Fruit fly (Drosophila melanogaster): ENCODE data around the gene CG34456.

CG34456 gene

DNA sequence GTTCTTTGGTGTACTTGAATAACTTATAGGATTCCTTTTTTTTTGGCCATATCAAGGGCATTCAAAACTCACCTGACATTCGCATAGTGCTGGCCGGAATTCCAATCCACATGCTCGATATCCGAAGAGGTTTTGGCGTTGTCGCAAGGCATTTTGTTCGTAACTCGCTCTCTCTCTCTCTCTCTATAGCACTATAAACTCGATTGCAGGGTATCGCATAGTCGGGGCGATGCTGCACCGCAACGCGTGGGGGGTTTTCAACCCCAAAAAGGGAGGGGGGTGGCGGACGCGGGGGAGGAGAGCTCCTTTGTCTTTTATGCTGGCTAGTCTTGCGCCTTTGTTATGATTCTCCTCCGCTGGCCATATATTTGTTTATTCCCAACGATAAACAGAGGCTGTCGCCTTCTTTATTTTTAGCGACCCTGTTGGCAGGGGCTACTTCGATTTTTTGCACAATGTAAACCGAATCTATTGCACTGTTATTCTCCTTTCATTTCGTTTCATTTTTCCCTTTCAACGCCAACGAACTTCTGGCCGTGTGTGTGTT is 36.6 kb downstream of the CG34456 start:
- TF ChIP-seq CG2712 (tag; optimal IDR thresholded peaks at IDR 0.05), result peak; percentile 12
- TF ChIP-seq ssp (GFP tag; IDR thresholded peaks at IDR 0.05), result no peak
- no peak for TF ChIP-seq lov (optimal IDR thresholded peaks at IDR 0.05)
- no peak for TF ChIP-seq lov (GFP tag; IDR thresholded peaks at IDR 0.05)
- TF ChIP-seq ham (GFP tag; IDR thresholded peaks at IDR 0.05), result no peak
- no peak for TF ChIP-seq CG16863 (GFP tag; optimal IDR thresholded peaks at IDR 0.05)
- no peak for TF ChIP-seq CG13424 (tag; optimal IDR thresholded peaks at IDR 0.05)
- peak; percentile 4 for TF ChIP-seq phol (tag; optimal IDR thresholded peaks at IDR 0.05)
- TF ChIP-seq psq (GFP tag; optimal IDR thresholded peaks at IDR 0.05), result no peak
- no peak for TF ChIP-seq lab (GFP tag; optimal IDR thresholded peaks at IDR 0.05)
- TF ChIP-seq sim (GFP tag; IDR thresholded peaks at IDR 0.05), result no peak
- 0 out of 3 replicates have a peak, but pooled peaks have one; percentile 41 for TF ChIP-seq H15 (GFP tag; IDR thresholded peaks at IDR 0.05)
- no peak for TF ChIP-seq Pdp1 (GFP tag; optimal IDR thresholded peaks at IDR 0.05)
- no peak for TF ChIP-seq dmrt11E (tag; optimal IDR thresholded peaks at IDR 0.05)
- TF ChIP-seq Dip3 (GFP tag; optimal IDR thresholded peaks at IDR 0.05), result no peak
- TF ChIP-seq Med (GFP tag), result no peak
- no peak for TF ChIP-seq CG6254 (GFP tag; optimal IDR thresholded peaks at IDR 0.05)
- no peak for TF ChIP-seq CG17802 (tag; optimal IDR thresholded peaks at IDR 0.05)
- TF ChIP-seq CG2889 (GFP tag; IDR thresholded peaks at IDR 0.05), result no peak
- TF ChIP-seq salm (tag; optimal IDR thresholded peaks at IDR 0.05), result no peak
- no peak for TF ChIP-seq ash1 (GFP tag; optimal IDR thresholded peaks at IDR 0.05)
- 0 out of 2 replicates have a peak, but pooled peaks have one; percentile 20 for TF ChIP-seq CG16779 (GFP tag; IDR thresholded peaks at IDR 0.05)
- no peak for TF ChIP-seq Ravus (GFP tag; IDR thresholded peaks at IDR 0.05)
- peak; percentile 6 for TF ChIP-seq CG9727 (GFP tag; optimal IDR thresholded peaks at IDR 0.05)
- TF ChIP-seq CG13287 (GFP tag; IDR thresholded peaks at IDR 0.05; ENCODE audit: partially characterized antibody), result no peak
- peak; percentile 69 for TF ChIP-seq crol (GFP tag; IDR thresholded peaks at IDR 0.05)
- no peak for TF ChIP-seq tll (GFP tag; optimal IDR thresholded peaks at IDR 0.05)
- no peak for TF ChIP-seq CG3726 (GFP tag; IDR thresholded peaks at IDR 0.05)
- TF ChIP-seq CG18262 (tag; optimal IDR thresholded peaks at IDR 0.05), result peak; percentile 0
- TF ChIP-seq HmgZ (tag; optimal IDR thresholded peaks at IDR 0.05), result no peak
- TF ChIP-seq vnd (GFP tag; IDR thresholded peaks at IDR 0.05; ENCODE audit: partially characterized antibody), result no peak
- TF ChIP-seq CG10274 (GFP tag; optimal IDR thresholded peaks at IDR 0.05), result peak; percentile 35
- TF ChIP-seq disco-r (GFP tag; optimal IDR thresholded peaks at IDR 0.05), result no peak
- 0 out of 2 replicates have a peak, but pooled peaks have one; percentile 20 for TF ChIP-seq slbo (GFP tag; IDR thresholded peaks at IDR 0.05)
- 0 out of 3 replicates have a peak, but pooled peaks have one; percentile 15 for TF ChIP-seq CG34422 (GFP tag; IDR thresholded peaks at IDR 0.05)
- TF ChIP-seq CG30020 (tag; optimal IDR thresholded peaks at IDR 0.05), result no peak
- peak; percentile 90 for TF ChIP-seq D19B (GFP tag; optimal IDR thresholded peaks at IDR 0.05)
- no peak for TF ChIP-seq grn (GFP tag; optimal IDR thresholded peaks at IDR 0.05)
- peak; percentile 9 for TF ChIP-seq dmrt99B (tag; optimal IDR thresholded peaks at IDR 0.05)
- no peak for TF ChIP-seq CG14667 (GFP tag; IDR thresholded peaks at IDR 0.05)
- no peak for TF ChIP-seq CG7745 (tag; optimal IDR thresholded peaks at IDR 0.05)
- TF ChIP-seq row (GFP tag; IDR thresholded peaks at IDR 0.05), result peak; percentile 59
- peak; percentile 24 for TF ChIP-seq gem (tag; optimal IDR thresholded peaks at IDR 0.05)
- TF ChIP-seq otp (GFP tag; IDR thresholded peaks at IDR 0.05), result 0 out of 3 replicates have a peak, but pooled peaks have one; percentile 38
- no peak for TF ChIP-seq eyg (GFP tag; optimal IDR thresholded peaks at IDR 0.05)
- peak; percentile 30 for TF ChIP-seq sug (tag; optimal IDR thresholded peaks at IDR 0.05)
- no peak for TF ChIP-seq Ets65A (GFP tag)
- TF ChIP-seq Nf-YC (tag; optimal IDR thresholded peaks at IDR 0.05), result no peak
- no peak for TF ChIP-seq CG9817 (tag; optimal IDR thresholded peaks at IDR 0.05)
- no peak for TF ChIP-seq cad (GFP tag; optimal IDR thresholded peaks at IDR 0.05)
- 0 out of 2 replicates have a peak, but pooled peaks have one; percentile 11 for TF ChIP-seq CG11247 (GFP tag; IDR thresholded peaks at IDR 0.05)

Measured in whole organism, embryonic.